Worm (Caenorhabditis elegans) whole organism, late embryonic: Measurements from ENCODE around the gene D1054.18.

Source experiments
- ama-1 ChIP-seq: fragments of 150-350 bp; optimal IDR thresholded peaks from 2 replicates; lab custom pipeline; 2014
- elt-2 ChIP-seq: sonication (generic microtip); optimal IDR thresholded peaks from 2 replicates; lab custom pipeline; 2016; ENCODE audit warnings: missing genetic modification reagents, missing genetic modification characterization, missing compliant biosample characterization
- hlh-8 ChIP-seq: sonication (generic microtip); optimal IDR thresholded peaks from 2 replicates; lab custom pipeline; 2016; ENCODE audit warnings: missing genotype, missing genetic modification characterization, missing compliant biosample characterization

ce11 chrV:10838204-10838603 lies 37.2 kb upstream of the D1054.18 start:
- TF ChIP-seq hlh-8 (no peak), ama-1 (lab: Kevin White, UChicago) (no peak), elt-2 (tag; lab: Kevin White, UChicago) (no peak)
